Fruit fly (Drosophila melanogaster) whole organism, embryonic: Measurements from ENCODE around the gene CG14694.
A peak's percentile ranks its signal among the peaks of the same experiment; 100 is the strongest.

ENCODE experiments used
- Atf3 ChIP-seq: fragments of 200-800 bp; sonication (Bioruptor generic); optimal IDR thresholded peaks from 3 replicates; lab custom pipeline; 2016; ENCODE audit warnings: missing biosample characterization, missing genetic modification characterization
- Atf6 ChIP-seq: fragments of 200-800 bp; sonication (Bioruptor generic); IDR thresholded peaks from 2 replicates; pipeline ENCODE4 v1.3.6; 2022; ENCODE audit warnings: missing biosample characterization, missing genetic modification characterization
- B-H1 ChIP-seq: fragments of 200-800 bp; sonication (Bioruptor generic); IDR thresholded peaks from 3 replicates; pipeline ENCODE4 v1.3.6; 2022; ENCODE audit warnings: missing biosample characterization, missing genetic modification characterization
- B-H2 ChIP-seq: fragments of 200-800 bp; sonication (Bioruptor generic); optimal IDR thresholded peaks from 2 replicates; lab custom pipeline; 2018; ENCODE audit warnings: missing biosample characterization, mild to moderate bottlenecking, missing genetic modification characterization
- C15 ChIP-seq: fragments of 200-800 bp; sonication (Bioruptor generic); IDR thresholded peaks from 3 replicates; pipeline ENCODE4 v1.3.6; 2022; ENCODE audit warnings: missing biosample characterization, missing genetic modification characterization
- CG10959 ChIP-seq: fragments of 200-800 bp; sonication (Bioruptor generic); IDR thresholded peaks from 2 replicates; pipeline ENCODE4 v1.3.6; 2022; ENCODE audit warnings: missing biosample characterization, missing genetic modification characterization
- CG11398 ChIP-seq: fragments of 200-800 bp; sonication (Bioruptor generic); optimal IDR thresholded peaks from 2 replicates; lab custom pipeline; 2016; ENCODE audit warnings: missing biosample characterization, missing genetic modification characterization
- CG11504 ChIP-seq: fragments of 200-800 bp; sonication (Bioruptor generic); optimal IDR thresholded peaks from 3 replicates; lab custom pipeline; 2019; ENCODE audit warnings: missing biosample characterization, mild to moderate bottlenecking, missing genetic modification characterization, moderate library complexity
- CG12071 ChIP-seq: fragments of 200-800 bp; sonication (Bioruptor generic); optimal IDR thresholded peaks from 3 replicates; lab custom pipeline; 2018; ENCODE audit warnings: missing biosample characterization, mild to moderate bottlenecking, missing genetic modification characterization
- CG15011 ChIP-seq: fragments of 200-800 bp; sonication (Bioruptor generic); optimal IDR thresholded peaks from 3 replicates; lab custom pipeline; 2018; ENCODE audit warnings: missing biosample characterization, mild to moderate bottlenecking, missing genetic modification characterization
- CG15479 ChIP-seq: fragments of 200-800 bp; sonication (Bioruptor generic); optimal IDR thresholded peaks from 3 replicates; lab custom pipeline; 2019; ENCODE audit warnings: missing biosample characterization, mild to moderate bottlenecking, missing genetic modification characterization, moderate library complexity
- CG15696 ChIP-seq: fragments of 200-800 bp; sonication (Bioruptor generic); optimal IDR thresholded peaks from 2 replicates; lab custom pipeline; 2019; ENCODE audit warnings: missing biosample characterization, mild to moderate bottlenecking, missing genetic modification characterization, moderate library complexity
- CG1603 ChIP-seq: fragments of 200-800 bp; sonication (Bioruptor generic); optimal IDR thresholded peaks from 2 replicates; lab custom pipeline; 2019; ENCODE audit warnings: missing biosample characterization, mild to moderate bottlenecking, missing genetic modification characterization, moderate library complexity
- CG16815 ChIP-seq: fragments of 200-800 bp; sonication (Bioruptor generic); optimal IDR thresholded peaks from 3 replicates; lab custom pipeline; 2017; ENCODE audit warnings: missing biosample characterization, mild to moderate bottlenecking, missing genetic modification characterization
- CG18476 ChIP-seq: fragments of 200-800 bp; sonication (Bioruptor generic); optimal IDR thresholded peaks from 2 replicates; lab custom pipeline; 2016; ENCODE audit warnings: missing biosample characterization, mild to moderate bottlenecking, missing genetic modification characterization
- CG32767 ChIP-seq: fragments of 200-800 bp; sonication (Bioruptor generic); IDR thresholded peaks from 2 replicates; pipeline ENCODE4 v1.3.6; 2022; ENCODE audit warnings: missing biosample characterization, missing genetic modification characterization
- CG4617 ChIP-seq: fragments of 200-800 bp; sonication (Bioruptor generic); optimal IDR thresholded peaks from 3 replicates; lab custom pipeline; 2016; ENCODE audit warnings: missing biosample characterization, missing genetic modification characterization, borderline replicate concordance
- CG6175 ChIP-seq: fragments of 200-800 bp; sonication (Bioruptor generic); IDR thresholded peaks from 3 replicates; pipeline ENCODE4 v1.3.6; 2022; ENCODE audit warnings: missing biosample characterization, missing genetic modification characterization
- CG6272 ChIP-seq: fragments of 200-800 bp; sonication (Bioruptor generic); IDR thresholded peaks from 2 replicates; pipeline ENCODE4 v1.3.6; 2022; ENCODE audit warnings: missing biosample characterization, missing genetic modification characterization
- CG8089 ChIP-seq: fragments of 200-800 bp; sonication (Bioruptor generic); optimal IDR thresholded peaks from 3 replicates; lab custom pipeline; 2016; ENCODE audit warnings: missing biosample characterization, missing genetic modification characterization
- CG9437 ChIP-seq: fragments of 200-800 bp; sonication (Bioruptor generic); optimal IDR thresholded peaks from 2 replicates; lab custom pipeline; 2018; ENCODE audit warnings: missing biosample characterization, mild to moderate bottlenecking, missing genetic modification characterization
- CG9727 ChIP-seq: fragments of 200-800 bp; sonication (Bioruptor generic); optimal IDR thresholded peaks from 3 replicates; lab custom pipeline; 2017; ENCODE audit warnings: missing biosample characterization, mild to moderate bottlenecking, missing genetic modification characterization
- Chrac-16 ChIP-seq: fragments of 200-800 bp; sonication (Bioruptor generic); optimal IDR thresholded peaks from 3 replicates; lab custom pipeline; 2016; ENCODE audit warnings: missing biosample characterization, missing genetic modification characterization
- D ChIP-seq, 2 experiments: fragments of 200-800 bp in 1 of 2; fragments of >200 bp in 1 of 2; sonication (Bioruptor generic) in 1 of 2; optimal IDR thresholded peaks; 2 replicates in 1 of 2; 3 replicates in 1 of 2; lab custom pipeline; 2017; ENCODE audit warnings: mild to moderate bottlenecking in 1 of 2, missing biosample characterization in 1 of 2, missing genetic modification characterization in 1 of 2, missing genetic modification reagents in 1 of 2
- Deaf1 ChIP-seq: fragments of 200-800 bp; optimal IDR thresholded peaks from 3 replicates; lab custom pipeline; 2019; ENCODE audit warnings: missing biosample characterization, mild to moderate bottlenecking, missing genetic modification characterization, moderate library complexity
- Dip3 ChIP-seq: fragments of 200-800 bp; sonication (Bioruptor generic); optimal IDR thresholded peaks from 3 replicates; lab custom pipeline; 2016; ENCODE audit warnings: missing biosample characterization, missing genetic modification characterization
- Doc2 ChIP-seq: fragments of 200-800 bp; sonication (Bioruptor generic); IDR thresholded peaks from 2 replicates; pipeline ENCODE4 v1.3.6; 2022; ENCODE audit warnings: missing biosample characterization, missing genetic modification characterization
- Doc3 ChIP-seq: fragments of 200-800 bp; sonication (Bioruptor generic); IDR thresholded peaks from 3 replicates; pipeline ENCODE4 v1.3.6; 2022; ENCODE audit warnings: missing biosample characterization, missing genetic modification characterization; ENCODE audit not compliant: partially characterized antibody
- E2f2 ChIP-seq: fragments of 200-800 bp; sonication (Bioruptor generic); IDR thresholded peaks from 2 replicates; pipeline ENCODE4 v1.3.6; 2022; ENCODE audit warnings: missing biosample characterization, missing genetic modification characterization
- Hmr ChIP-seq: fragments of 200-800 bp; sonication (Bioruptor generic); optimal IDR thresholded peaks from 3 replicates; lab custom pipeline; 2017; ENCODE audit warnings: mild to moderate bottlenecking, missing biosample characterization, missing genetic modification reagents, missing genetic modification characterization
- NFAT ChIP-seq: fragments of 200-800 bp; sonication (Bioruptor generic); IDR thresholded peaks from 2 replicates; pipeline ENCODE4 v1.3.6; 2022; ENCODE audit warnings: missing biosample characterization, missing genetic modification characterization
- Oaz ChIP-seq: fragments of 200-800 bp; sonication (Bioruptor generic); IDR thresholded peaks from 2 replicates; pipeline ENCODE4 v1.3.6; 2022; ENCODE audit warnings: missing biosample characterization, missing genetic modification characterization
- Sox102F ChIP-seq: fragments of 200-800 bp; sonication (Bioruptor generic); optimal IDR thresholded peaks from 2 replicates; lab custom pipeline; 2018; ENCODE audit warnings: missing biosample characterization, mild to moderate bottlenecking, missing genetic modification characterization, moderate library complexity
- Usf ChIP-seq: fragments of 200-800 bp; sonication (Bioruptor generic); optimal IDR thresholded peaks from 2 replicates; lab custom pipeline; 2017; ENCODE audit warnings: missing genotype, missing biosample characterization, missing genetic modification characterization
- ab ChIP-seq: fragments of 200-800 bp; sonication (Bioruptor generic); optimal IDR thresholded peaks from 2 replicates; lab custom pipeline; 2016; ENCODE audit warnings: missing biosample characterization, missing genetic modification characterization
- amos ChIP-seq: fragments of 200-800 bp; sonication (Bioruptor generic); IDR thresholded peaks from 2 replicates; pipeline ENCODE4 v1.3.6; 2022; ENCODE audit warnings: missing biosample characterization, missing genetic modification characterization; ENCODE audit not compliant: partially characterized antibody
- ap ChIP-seq: fragments of 200-800 bp; sonication (Bioruptor generic); IDR thresholded peaks from 2 replicates; pipeline ENCODE4 v1.3.6; 2022; ENCODE audit warnings: missing biosample characterization, missing genetic modification characterization
- chm ChIP-seq: fragments of 200-800 bp; sonication (Bioruptor generic); IDR thresholded peaks from 2 replicates; pipeline ENCODE4 v1.3.6; 2022; ENCODE audit warnings: missing biosample characterization, missing genetic modification characterization
- corto ChIP-seq: fragments of 200-800 bp; sonication (Bioruptor generic); optimal IDR thresholded peaks from 2 replicates; lab custom pipeline; 2016; ENCODE audit warnings: missing biosample characterization, mild to moderate bottlenecking, missing genetic modification characterization, moderate library complexity
- esg ChIP-seq: fragments of 200-800 bp; sonication (Bioruptor generic); conservative IDR thresholded peaks from 2 replicates; pipeline ENCODE4 v1.3.6; 2022; ENCODE audit warnings: missing biosample characterization, missing genetic modification characterization
- org-1 ChIP-seq: fragments of 200-800 bp; sonication (Bioruptor generic); optimal IDR thresholded peaks from 2 replicates; lab custom pipeline; 2017; ENCODE audit warnings: missing biosample characterization, missing genetic modification characterization
- peb ChIP-seq: fragments of 200-800 bp; sonication (Bioruptor generic); IDR thresholded peaks from 2 replicates; pipeline ENCODE4 v1.3.6; 2022; ENCODE audit warnings: missing biosample characterization, missing genetic modification characterization
- pita ChIP-seq: fragments of 200-800 bp; sonication (Bioruptor generic); optimal IDR thresholded peaks from 2 replicates; lab custom pipeline; 2017; ENCODE audit warnings: missing biosample characterization, mild to moderate bottlenecking, missing genetic modification characterization
- psq ChIP-seq: fragments of 200-800 bp; sonication (Bioruptor generic); optimal IDR thresholded peaks from 2 replicates; lab custom pipeline; 2017; ENCODE audit warnings: missing biosample characterization, missing genetic modification characterization
- ranshi ChIP-seq: fragments of 200-800 bp; sonication (Bioruptor generic); IDR thresholded peaks from 2 replicates; pipeline ENCODE4 v1.3.6; 2022; ENCODE audit warnings: missing biosample characterization, missing genetic modification characterization
- salm ChIP-seq: fragments of 200-800 bp; sonication (Bioruptor generic); optimal IDR thresholded peaks from 2 replicates; lab custom pipeline; 2018; ENCODE audit warnings: missing biosample characterization, mild to moderate bottlenecking, missing genetic modification characterization
- shn ChIP-seq: fragments of 200-800 bp; sonication (Bioruptor generic); optimal IDR thresholded peaks from 3 replicates; lab custom pipeline; 2016; ENCODE audit warnings: missing biosample characterization, missing genetic modification characterization
- ssp ChIP-seq: fragments of 200-800 bp; sonication (Bioruptor generic); IDR thresholded peaks from 2 replicates; pipeline ENCODE4 v1.3.6; 2022; ENCODE audit warnings: missing biosample characterization, missing genetic modification characterization
- trh ChIP-seq: fragments of 200-800 bp; sonication (Bioruptor generic); optimal IDR thresholded peaks from 2 replicates; lab custom pipeline; 2016; ENCODE audit warnings: missing biosample characterization, missing genetic modification characterization
- twi ChIP-seq: fragments of 200-800 bp; optimal IDR thresholded peaks from 2 replicates; lab custom pipeline; 2019; ENCODE audit warnings: missing biosample characterization, mild to moderate bottlenecking, missing genetic modification characterization, moderate library complexity
- z ChIP-seq: fragments of 200-800 bp; sonication (Bioruptor generic); IDR thresholded peaks from 3 replicates; pipeline ENCODE4 v1.3.6; 2022; ENCODE audit warnings: missing biosample characterization, missing genetic modification characterization

CG14694 gene

dm6 chr3R:10849515-10849973 lies 10.1 kb downstream of the CG14694 start, which contains the start of gene CG42394 (continued):
- peak; percentile 88 for TF ChIP-seq esg (GFP tag; lab: Robert Waterston, UW)
- TF ChIP-seq Deaf1 (tag; lab: Kevin White, UChicago), result peak; percentile 86
- peak; percentile 91 for TF ChIP-seq CG18476 (GFP tag; lab: Kevin White, UChicago)
- TF ChIP-seq z (GFP tag; lab: Robert Waterston, UW), result no peak
- peak; percentile 75 for TF ChIP-seq CG12071 (GFP tag; lab: Kevin White, UChicago)
- peak; percentile 93 for TF ChIP-seq CG10959 (GFP tag; lab: Robert Waterston, UW)
- TF ChIP-seq shn (GFP tag; lab: Kevin White, UChicago), result peak; percentile 46
- peak; percentile 78 for TF ChIP-seq Oaz (GFP tag; lab: Robert Waterston, UW)
- no peak for TF ChIP-seq Doc3 (GFP tag; lab: Robert Waterston, UW)
- peak; percentile 85 for TF ChIP-seq CG6175
- peak; percentile 96 for TF ChIP-seq Atf6
- peak; percentile 90 for TF ChIP-seq B-H1 (GFP tag; lab: Robert Waterston, UW)
- peak; percentile 67 for TF ChIP-seq CG4617 (GFP tag; lab: Kevin White, UChicago)
- TF ChIP-seq Dip3 (GFP tag; lab: Kevin White, UChicago), result peak; percentile 64
- peak; percentile 89 for TF ChIP-seq CG32767 (GFP tag; lab: Robert Waterston, UW)
- peak; percentile 88 for TF ChIP-seq CG6272 (GFP tag; lab: Robert Waterston, UW)
- no peak for TF ChIP-seq CG1603
- TF ChIP-seq CG9727, result peak; percentile 99
- TF ChIP-seq CG15696 (tag; lab: Kevin White, UChicago), result peak; percentile 94
- no peak for TF ChIP-seq B-H2
- TF ChIP-seq amos (GFP tag; lab: Robert Waterston, UW), result peak; percentile 22; the same call in 1 of the 2 replicates
- peak; percentile 55 for TF ChIP-seq CG11398 (GFP tag; lab: Kevin White, UChicago)
- TF ChIP-seq salm (tag; lab: Kevin White, UChicago), result peak; percentile 83
- TF ChIP-seq Atf3 (GFP tag; lab: Kevin White, UChicago), result peak; percentile 44
- TF ChIP-seq Chrac-16 (GFP tag; lab: Kevin White, UChicago), result peak; percentile 88
- TF ChIP-seq CG15011, result peak; percentile 80
- peak; percentile 89 for TF ChIP-seq CG16815 (GFP tag; lab: Kevin White, UChicago)
- peak; percentile 79 for TF ChIP-seq E2f2 (GFP tag; lab: Robert Waterston, UW)
- peak; percentile 83 for TF ChIP-seq C15
- TF ChIP-seq Usf (GFP tag; lab: Kevin White, UChicago), result peak; percentile 89
- peak; percentile 88 for TF ChIP-seq ap
- TF ChIP-seq CG15479, result no peak
- peak; percentile 60 for TF ChIP-seq corto
- TF ChIP-seq Sox102F (GFP tag; lab: Kevin White, UChicago), result peak; percentile 94
- peak; percentile 87 for TF ChIP-seq org-1 (GFP tag; lab: Kevin White, UChicago)
- TF ChIP-seq peb, result peak; percentile 78
- peak; percentile 87 for TF ChIP-seq twi
- peak; percentile 51 for TF ChIP-seq CG8089
- no peak for TF ChIP-seq pita (GFP tag; lab: Kevin White, UChicago)
- TF ChIP-seq trh (GFP tag; lab: Kevin White, UChicago), result peak; percentile 90
- TF ChIP-seq Doc2 (GFP tag; lab: Robert Waterston, UW), result no peak
- peak; percentile 96 for TF ChIP-seq Hmr (GFP tag; lab: Kevin White, UChicago)
- peak; percentile 90 for TF ChIP-seq CG9437 (GFP tag; lab: Kevin White, UChicago)
- TF ChIP-seq chm (GFP tag; lab: Robert Waterston, UW), result peak; percentile 94
- TF ChIP-seq D (optimal IDR thresholded peaks at IDR 0.05; lab: Kevin White, UChicago), result no peak
- TF ChIP-seq D (GFP tag; optimal IDR thresholded peaks at IDR 0.05; lab: Kevin White, UChicago), result peak; percentile 96
- peak; percentile 96 for TF ChIP-seq CG11504
- TF ChIP-seq ab (GFP tag; lab: Kevin White, UChicago), result no peak
- TF ChIP-seq NFAT (GFP tag; lab: Robert Waterston, UW), result peak; percentile 89
- peak; percentile 78 for TF ChIP-seq ssp
- TF ChIP-seq ranshi (GFP tag; lab: Robert Waterston, UW), result peak; percentile 96
- peak; percentile 72 for TF ChIP-seq psq (GFP tag; lab: Kevin White, UChicago)
